Worm (Caenorhabditis elegans): ENCODE data around the gene mab-9.

mab-9 gene

ce11 chrII:515765-516164 is at the start of gene mab-9:
Gene mab-9 (plus strand): TSS chrII:516024.
- TF ChIP-seq dpl-1 (GFP tag; optimal IDR thresholded peaks at IDR 0.05) (no peak), F16B12.6 (tag; optimal IDR thresholded peaks at IDR 0.05) (no peak), unc-62 (GFP tag; optimal IDR thresholded peaks at IDR 0.05) (no peak), unc-98 (GFP tag; IDR thresholded peaks at IDR 0.05) (no peak), egl-13 (tag; optimal IDR thresholded peaks at IDR 0.05) (no peak), lsy-2 (tag; optimal IDR thresholded peaks at IDR 0.05) (peak in 1 of 2 experiments; percentile 7)

- TF ChIP-seq nhr-12 (tag; optimal IDR thresholded peaks at IDR 0.05), result no peak
- TF ChIP-seq ama-1 (optimal IDR thresholded peaks at IDR 0.05), result no peak
- TF ChIP-seq swsn-7 (tag; optimal IDR thresholded peaks at IDR 0.05), result no peak
- TF ChIP-seq ces-1 (GFP tag; optimal IDR thresholded peaks at IDR 0.05), result no peak
- TF ChIP-seq sptf-1 (tag; optimal IDR thresholded peaks at IDR 0.05), result no peak
- no peak for TF ChIP-seq nhr-19 (GFP tag; conservative IDR thresholded peaks at IDR 0.05)
- no peak for TF ChIP-seq lin-13 (GFP tag; optimal IDR thresholded peaks at IDR 0.05)
- TF ChIP-seq hpl-2 (GFP tag; optimal IDR thresholded peaks at IDR 0.05), result no peak
- TF ChIP-seq unc-30 (tag; optimal IDR thresholded peaks at IDR 0.05), result no peak
- TF ChIP-seq nhr-71 (tag; optimal IDR thresholded peaks at IDR 0.05), result no peak
- no peak for TF ChIP-seq nhr-20 (tag; optimal IDR thresholded peaks at IDR 0.05)
- TF ChIP-seq ceh-88 (GFP tag; IDR thresholded peaks at IDR 0.05), result no peak
- no peak for TF ChIP-seq ceh-63 (GFP tag; optimal IDR thresholded peaks at IDR 0.05)
- no peak for TF ChIP-seq ceh-90 (tag; optimal IDR thresholded peaks at IDR 0.05)
- TF ChIP-seq pax-3 (tag; optimal IDR thresholded peaks at IDR 0.05), result no peak
- TF ChIP-seq lin-15B (tag; optimal IDR thresholded peaks at IDR 0.05), result no peak
- TF ChIP-seq dpl-1 (GFP tag; optimal IDR thresholded peaks at IDR 0.05), result no peak
- TF ChIP-seq fos-1 (tag; optimal IDR thresholded peaks at IDR 0.05), result no peak
- TF ChIP-seq jun-1 (tag; optimal IDR thresholded peaks at IDR 0.05), result no peak
- TF ChIP-seq nhr-90 (tag; optimal IDR thresholded peaks at IDR 0.05; ENCODE audit: poor library complexity), result no peak
These were observed 48.6 kb upstream of the mab-9 start, which contains the start of gene nfyb-1 for ce11 chrII:467265-467664. Gene nfyb-1 (minus strand): TSS chrII:467365.

ce11 chrII:470375-470774 is 45.4 kb upstream of the mab-9 start, which contains the start of gene tomm-22:
Gene tomm-22 (minus strand): TSS chrII:470475.
- TF ChIP-seq pqm-1 (tag; optimal IDR thresholded peaks at IDR 0.05) (no peak), fkh-4 (tag; optimal IDR thresholded peaks at IDR 0.05; ENCODE audit: borderline replicate concordance) (no peak), ama-1 (optimal IDR thresholded peaks at IDR 0.05) (no peak), ets-5 (GFP tag; IDR thresholded peaks at IDR 0.05) (no peak), nhr-28 (tag; optimal IDR thresholded peaks at IDR 0.05) (no peak), pag-3 (tag; optimal IDR thresholded peaks at IDR 0.05; ENCODE audit: borderline replicate concordance, insufficient read depth) (no peak), efl-1 (optimal IDR thresholded peaks at IDR 0.05) (no peak), efl-1 (GFP tag; optimal IDR thresholded peaks at IDR 0.05 in 1 of 2) (peak in 1 of 2 experiments; percentile 27)

ce11 chrII:473203-473602 is 42.6 kb upstream of the mab-9 start, which contains the start of gene W07E6.5:
Gene W07E6.5 (plus strand): TSS chrII:473503.
- TF ChIP-seq ceh-63 (GFP tag; optimal IDR thresholded peaks at IDR 0.05) (no peak), dsc-1 (tag; optimal IDR thresholded peaks at IDR 0.05) (no peak), pax-3 (tag; optimal IDR thresholded peaks at IDR 0.05) (no peak), mef-2 (tag; optimal IDR thresholded peaks at IDR 0.05) (no peak), ets-5 (GFP tag; IDR thresholded peaks at IDR 0.05) (no peak), alr-1 (tag; optimal IDR thresholded peaks at IDR 0.05; ENCODE audit: borderline replicate concordance) (no peak), ceh-82 (tag; optimal IDR thresholded peaks at IDR 0.05) (no peak), lir-3 (tag; optimal IDR thresholded peaks at IDR 0.05; ENCODE audit: poor library complexity) (no peak), mep-1 (tag; optimal IDR thresholded peaks at IDR 0.05) (no peak), nhr-77 (tag; optimal IDR thresholded peaks at IDR 0.05) (no peak), F16B12.6 (tag; optimal IDR thresholded peaks at IDR 0.05) (no peak), C34B4.2 (tag; optimal IDR thresholded peaks at IDR 0.05) (no peak), nhr-11 (tag; optimal IDR thresholded peaks at IDR 0.05) (no peak)

Data from whole organism, L1 larva.